Worm (Caenorhabditis elegans) whole organism, L2 larva: ENCODE measurements around the gene wdr-37.

ENCODE experiments used
- C34F6.9 ChIP-seq: fragments of 150-350 bp; optimal IDR thresholded peaks from 2 replicates; lab custom pipeline; 2014; ENCODE audit warnings: missing biosample characterization, missing genetic modification characterization
- F13H6.1 ChIP-seq: sonication (generic microtip); optimal IDR thresholded peaks from 2 replicates; lab custom pipeline; 2016; ENCODE audit warnings: missing genetic modification characterization, missing compliant biosample characterization
- R02D3.7 ChIP-seq: fragments of 150-350 bp; optimal IDR thresholded peaks from 2 replicates; lab custom pipeline; 2014; ENCODE audit warnings: missing biosample characterization, missing genetic modification characterization
- Y55F3AM.14 ChIP-seq: fragments of 200-800 bp; sonication (Bioruptor generic); optimal IDR thresholded peaks from 2 replicates; lab custom pipeline; 2018; ENCODE audit warnings: mild to moderate bottlenecking, missing genetic modification characterization, missing compliant biosample characterization
- ZK546.5 ChIP-seq: sonication (generic microtip); optimal IDR thresholded peaks from 2 replicates; lab custom pipeline; 2017; ENCODE audit warnings: missing biosample characterization, missing genetic modification characterization
- alr-1 ChIP-seq: fragments of 150-350 bp; optimal IDR thresholded peaks from 2 replicates; lab custom pipeline; 2014; ENCODE audit warnings: missing biosample characterization, missing genetic modification characterization
- aly-2 ChIP-seq: fragments of 150-350 bp; optimal IDR thresholded peaks from 2 replicates; lab custom pipeline; 2014; ENCODE audit warnings: missing biosample characterization, missing genetic modification characterization
- ama-1 ChIP-seq: fragments of 150-350 bp; optimal IDR thresholded peaks from 2 replicates; lab custom pipeline; 2018; ENCODE audit warnings: inconsistent platforms
- blmp-1 ChIP-seq: sonication (generic microtip); optimal IDR thresholded peaks from 2 replicates; lab custom pipeline; 2017; ENCODE audit warnings: missing genetic modification characterization, mild to moderate bottlenecking, missing compliant biosample characterization, antibody characterized with exemption, moderate library complexity; ENCODE audit not compliant: insufficient read depth
- ceh-16 ChIP-seq: fragments of 150-350 bp; optimal IDR thresholded peaks from 2 replicates; lab custom pipeline; 2014; ENCODE audit warnings: missing biosample characterization, missing genetic modification characterization
- ceh-82 ChIP-seq: fragments of 150-350 bp; optimal IDR thresholded peaks from 2 replicates; lab custom pipeline; 2014; ENCODE audit warnings: missing biosample characterization, missing genetic modification characterization
- crh-2 ChIP-seq: sonication (generic microtip); optimal IDR thresholded peaks from 2 replicates; lab custom pipeline; 2017; ENCODE audit warnings: missing biosample characterization, missing genetic modification characterization
- dmd-4 ChIP-seq: sonication (generic microtip); optimal IDR thresholded peaks from 2 replicates; lab custom pipeline; 2017; ENCODE audit warnings: missing biosample characterization, missing genetic modification characterization
- egl-27 ChIP-seq: sonication (generic microtip); optimal IDR thresholded peaks from 3 replicates; lab custom pipeline; 2017; ENCODE audit warnings: missing biosample characterization, missing genetic modification reagents, missing genetic modification characterization
- elt-1 ChIP-seq: fragments of 150-350 bp; optimal IDR thresholded peaks from 2 replicates; lab custom pipeline; 2014; ENCODE audit warnings: missing biosample characterization, missing genetic modification characterization
- elt-3 ChIP-seq: sonication (generic microtip); optimal IDR thresholded peaks from 2 replicates; lab custom pipeline; 2017; ENCODE audit warnings: missing biosample characterization, missing genetic modification characterization
- fos-1 ChIP-seq: fragments of 150-350 bp; optimal IDR thresholded peaks from 2 replicates; lab custom pipeline; 2014; ENCODE audit warnings: missing biosample characterization, missing genetic modification characterization
- gmeb-1 ChIP-seq: fragments of 150-350 bp; optimal IDR thresholded peaks from 2 replicates; lab custom pipeline; 2014; ENCODE audit warnings: missing biosample characterization, missing genetic modification characterization
- lin-11 ChIP-seq: fragments of 150-350 bp; sonication (generic microtip); optimal IDR thresholded peaks from 2 replicates; lab custom pipeline; 2014; ENCODE audit warnings: missing biosample characterization, missing genetic modification characterization, inconsistent platforms, mixed read lengths
- lin-13 ChIP-seq: fragments of 150-350 bp; optimal IDR thresholded peaks from 2 replicates; lab custom pipeline; 2014; ENCODE audit warnings: missing biosample characterization, missing genetic modification reagents, missing genetic modification characterization
- lin-39 ChIP-seq: fragments of 150-350 bp; optimal IDR thresholded peaks from 2 replicates; lab custom pipeline; 2014; ENCODE audit warnings: missing biosample characterization, missing genetic modification reagents, missing genetic modification characterization
- lsy-2 ChIP-seq, 2 experiments: fragments of 150-350 bp in 1 of 2; sonication (generic microtip) in 1 of 2; optimal IDR thresholded peaks; 2 replicates each; lab custom pipeline; 2014 to 2017; ENCODE audit warnings: missing biosample characterization in 2 of 2, missing genetic modification characterization in 2 of 2
- mab-5 ChIP-seq: fragments of 150-350 bp; optimal IDR thresholded peaks from 2 replicates; lab custom pipeline; 2014; ENCODE audit warnings: missing biosample characterization, missing genetic modification characterization
- mbf-1 ChIP-seq: sonication (generic microtip); optimal IDR thresholded peaks from 2 replicates; lab custom pipeline; 2017; ENCODE audit warnings: missing biosample characterization, missing genetic modification characterization
- mdl-1 ChIP-seq, 2 experiments: fragments of 150-350 bp in 1 of 2; sonication (generic microtip) in 1 of 2; optimal IDR thresholded peaks; 2 replicates each; lab custom pipeline; 2017; ENCODE audit warnings: missing biosample characterization in 2 of 2, missing genetic modification characterization in 2 of 2
- nhr-10 ChIP-seq: sonication (generic microtip); optimal IDR thresholded peaks from 2 replicates; lab custom pipeline; 2017; ENCODE audit warnings: missing biosample characterization, missing genetic modification characterization
- nhr-11 ChIP-seq: fragments of 150-350 bp; optimal IDR thresholded peaks from 2 replicates; lab custom pipeline; 2014; ENCODE audit warnings: missing biosample characterization, missing genetic modification characterization
- nhr-12 ChIP-seq: fragments of 150-350 bp; optimal IDR thresholded peaks from 2 replicates; lab custom pipeline; 2014; ENCODE audit warnings: missing biosample characterization, missing genetic modification characterization
- nhr-129 ChIP-seq: fragments of 150-350 bp; optimal IDR thresholded peaks from 2 replicates; lab custom pipeline; 2014; ENCODE audit warnings: missing biosample characterization, missing genetic modification characterization
- nhr-21 ChIP-seq: fragments of 150-350 bp; optimal IDR thresholded peaks from 2 replicates; lab custom pipeline; 2014; ENCODE audit warnings: missing biosample characterization, missing genetic modification characterization
- nhr-23 ChIP-seq: fragments of 150-350 bp; optimal IDR thresholded peaks from 2 replicates; lab custom pipeline; 2014; ENCODE audit warnings: missing biosample characterization, missing genetic modification reagents, missing genetic modification characterization
- nhr-237 ChIP-seq: fragments of 150-350 bp; optimal IDR thresholded peaks from 2 replicates; lab custom pipeline; 2014; ENCODE audit warnings: missing biosample characterization, missing genetic modification characterization
- nhr-25 ChIP-seq: fragments of 150-350 bp; sonication (generic microtip); optimal IDR thresholded peaks from 3 replicates; lab custom pipeline; 2014; ENCODE audit warnings: missing biosample characterization, missing genetic modification characterization
- nhr-6 ChIP-seq: fragments of 150-350 bp; optimal IDR thresholded peaks from 2 replicates; lab custom pipeline; 2014; ENCODE audit warnings: missing biosample characterization, missing genetic modification characterization
- nhr-77 ChIP-seq: fragments of 150-350 bp; optimal IDR thresholded peaks from 2 replicates; lab custom pipeline; 2014; ENCODE audit warnings: missing biosample characterization, missing genetic modification characterization
- peb-1 ChIP-seq: fragments of 150-350 bp; optimal IDR thresholded peaks from 2 replicates; lab custom pipeline; 2014; ENCODE audit warnings: missing biosample characterization, missing genetic modification characterization
- sem-4 ChIP-seq: fragments of 150-350 bp; optimal IDR thresholded peaks from 2 replicates; lab custom pipeline; 2014; ENCODE audit warnings: missing biosample characterization, missing genetic modification reagents, missing genetic modification characterization
- skn-1 ChIP-seq: sonication (generic microtip); optimal IDR thresholded peaks from 2 replicates; lab custom pipeline; 2017; ENCODE audit warnings: missing biosample characterization, missing genetic modification characterization
- sma-3 ChIP-seq: sonication (generic microtip); optimal IDR thresholded peaks from 2 replicates; lab custom pipeline; 2016; ENCODE audit warnings: missing genetic modification reagents, missing genetic modification characterization, missing compliant biosample characterization
- sma-9 ChIP-seq, 2 experiments: fragments of 150-350 bp in 1 of 2; sonication (generic microtip) in 1 of 2; optimal IDR thresholded peaks; 2 replicates each; lab custom pipeline; 2014 to 2016; ENCODE audit warnings: missing genetic modification characterization in 2 of 2, mild to moderate bottlenecking in 1 of 2, missing biosample characterization in 1 of 2, missing compliant biosample characterization in 1 of 2, missing genetic modification reagents in 1 of 2, moderate library complexity in 1 of 2
- snpc-4 ChIP-seq: fragments of 150-350 bp; optimal IDR thresholded peaks from 2 replicates; lab custom pipeline; 2014; ENCODE audit warnings: missing biosample characterization, missing genetic modification characterization
- unc-39 ChIP-seq: fragments of 150-350 bp; optimal IDR thresholded peaks from 2 replicates; lab custom pipeline; 2014; ENCODE audit warnings: missing biosample characterization, missing genetic modification characterization
- unc-55 ChIP-seq: fragments of 150-350 bp; sonication (generic microtip); optimal IDR thresholded peaks from 3 replicates; lab custom pipeline; 2014; ENCODE audit warnings: missing biosample characterization, missing genetic modification reagents, missing genetic modification characterization
- zag-1 ChIP-seq: fragments of 150-350 bp; optimal IDR thresholded peaks from 2 replicates; lab custom pipeline; 2014; ENCODE audit warnings: missing biosample characterization, missing genetic modification characterization
- ztf-1 ChIP-seq: fragments of 200-800 bp; sonication (Bioruptor generic); conservative IDR thresholded peaks from 2 replicates; pipeline ENCODE4 v1.3.6; 2022; ENCODE audit warnings: missing genetic modification characterization, missing compliant biosample characterization
- ztf-11 ChIP-seq: sonication (generic microtip); optimal IDR thresholded peaks from 2 replicates; lab custom pipeline; 2017; ENCODE audit warnings: missing biosample characterization, missing genetic modification characterization
- ztf-4 ChIP-seq: fragments of 150-350 bp; optimal IDR thresholded peaks from 2 replicates; lab custom pipeline; 2014; ENCODE audit warnings: missing biosample characterization, missing genetic modification characterization

wdr-37 gene

ce11 chrIII:5553098-5553497 lies 46.8 kb downstream of the wdr-37 start:
- TF ChIP-seq sma-3 (GFP tag; lab: Kevin White, UChicago) (no peak), ama-1 (peak; percentile 46), blmp-1 (tag; lab: Kevin White, UChicago) (no peak), nhr-129 (tag; lab: Kevin White, UChicago) (no peak), ztf-11 (tag; lab: Kevin White, UChicago) (no peak), F13H6.1 (tag; lab: Kevin White, UChicago) (no peak), lin-13 (GFP tag; lab: Kevin White, UChicago) (no peak), R02D3.7 (tag; lab: Kevin White, UChicago) (no peak), ceh-16 (tag; lab: Kevin White, UChicago) (no peak), ztf-1 (GFP tag; lab: Robert Waterston, UW) (no peak), nhr-23 (tag; lab: Kevin White, UChicago) (no peak), elt-3 (tag; lab: Kevin White, UChicago) (no peak), nhr-21 (tag; lab: Kevin White, UChicago) (no peak), C34F6.9 (peak; percentile 16), fos-1 (tag; lab: Kevin White, UChicago) (no peak), unc-39 (tag; lab: Kevin White, UChicago) (no peak), nhr-237 (tag; lab: Kevin White, UChicago) (no peak), dmd-4 (tag; lab: Kevin White, UChicago) (no peak), nhr-11 (no peak), crh-2 (tag; lab: Kevin White, UChicago) (peak; percentile 36), nhr-25 (tag; lab: Kevin White, UChicago) (peak; percentile 62), zag-1 (no peak), ceh-82 (no peak)
- TF ChIP-seq, all 48 proteins: peak for 4

DNA sequence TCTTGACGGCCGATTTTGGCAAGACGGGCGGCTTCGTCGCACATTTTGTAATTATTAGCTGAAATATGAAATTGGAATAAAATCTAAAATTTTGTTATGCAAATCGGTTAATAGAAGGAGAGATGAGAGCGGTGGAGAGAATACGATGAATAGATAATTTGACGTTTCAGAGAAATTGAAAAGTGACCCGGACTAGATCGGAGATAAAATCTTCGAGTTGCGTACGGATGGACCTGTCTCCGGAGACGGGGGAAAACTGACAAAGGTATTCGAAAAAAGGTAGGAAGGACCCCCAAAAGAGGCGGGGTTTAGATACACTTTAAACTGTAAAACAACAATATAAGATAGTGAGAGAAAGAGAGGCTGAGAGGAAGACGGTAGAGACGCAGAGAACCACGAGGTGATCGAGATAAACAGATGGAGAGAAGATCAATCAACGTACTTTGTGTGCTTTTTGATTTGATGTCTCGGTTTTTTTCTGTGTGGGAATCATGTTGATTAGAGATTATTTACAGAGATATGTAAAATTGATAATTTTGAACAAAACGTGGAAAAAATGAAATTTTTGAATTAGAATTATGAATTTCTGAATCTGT lies 47.7 kb downstream of the wdr-37 start, which contains the start of gene F09F7.6:
TSS of gene F09F7.6 (minus strand) at position 64 of the 596 bp plus-strand sequence.
- no peak for TF ChIP-seq lin-11
- TF ChIP-seq ztf-11 (tag; lab: Kevin White, UChicago), result no peak
- TF ChIP-seq skn-1 (tag; lab: Kevin White, UChicago), result no peak
- TF ChIP-seq elt-3 (tag; lab: Kevin White, UChicago), result no peak
- no peak for TF ChIP-seq mab-5 (tag; lab: Kevin White, UChicago)
- TF ChIP-seq ztf-1 (GFP tag; lab: Robert Waterston, UW), result no peak
- TF ChIP-seq nhr-129 (tag; lab: Kevin White, UChicago), result peak; percentile 91
- peak; percentile 40 for TF ChIP-seq elt-1 (tag; lab: Kevin White, UChicago)
- TF ChIP-seq peb-1 (tag; lab: Kevin White, UChicago), result no peak
- TF ChIP-seq Y55F3AM.14, result no peak
- peak; percentile 51 for TF ChIP-seq fos-1 (tag; lab: Kevin White, UChicago)
- no peak for TF ChIP-seq R02D3.7 (tag; lab: Kevin White, UChicago)
- no peak for TF ChIP-seq dmd-4 (tag; lab: Kevin White, UChicago)
- TF ChIP-seq blmp-1 (tag; lab: Kevin White, UChicago), result peak; percentile 48
- TF ChIP-seq mdl-1 (tag; optimal IDR thresholded peaks at IDR 0.05; lab: Kevin White, UChicago), result peak; percentile 65 to 68
- no peak for TF ChIP-seq ceh-16 (tag; lab: Kevin White, UChicago)
- TF ChIP-seq ZK546.5 (tag; lab: Kevin White, UChicago), result no peak
- peak; percentile 65 for TF ChIP-seq C34F6.9
- TF ChIP-seq F13H6.1 (tag; lab: Kevin White, UChicago), result peak; percentile 75
- no peak for TF ChIP-seq nhr-77
- no peak for TF ChIP-seq mbf-1 (tag; lab: Kevin White, UChicago)
- peak; percentile 95 for TF ChIP-seq sma-9 (GFP tag; optimal IDR thresholded peaks at IDR 0.05; lab: Kevin White, UChicago)
- peak; percentile 36 for TF ChIP-seq sma-9 (tag; optimal IDR thresholded peaks at IDR 0.05; lab: Kevin White, UChicago)
- no peak for TF ChIP-seq sem-4 (tag; lab: Kevin White, UChicago)
- no peak for TF ChIP-seq zag-1
- TF ChIP-seq nhr-21 (tag; lab: Kevin White, UChicago), result peak; percentile 74
- peak in 1 of 2 experiments; percentile 74 for TF ChIP-seq lsy-2 (tag; optimal IDR thresholded peaks at IDR 0.05; lab: Kevin White, UChicago)
- TF ChIP-seq aly-2 (tag; lab: Kevin White, UChicago), result no peak
- no peak for TF ChIP-seq nhr-10
- no peak for TF ChIP-seq lin-39 (tag; lab: Kevin White, UChicago)
- TF ChIP-seq nhr-23 (tag; lab: Kevin White, UChicago), result no peak
- no peak for TF ChIP-seq snpc-4 (tag; lab: Kevin White, UChicago)
- peak; percentile 15 for TF ChIP-seq ama-1
- peak; percentile 60 for TF ChIP-seq gmeb-1 (tag; lab: Kevin White, UChicago)
- no peak for TF ChIP-seq nhr-237 (tag; lab: Kevin White, UChicago)
- TF ChIP-seq egl-27 (tag; lab: Kevin White, UChicago), result no peak
- TF ChIP-seq ztf-4 (tag; lab: Kevin White, UChicago), result peak; percentile 46
- no peak for TF ChIP-seq alr-1 (tag; lab: Kevin White, UChicago)
- peak; percentile 82 for TF ChIP-seq sma-3 (GFP tag; lab: Kevin White, UChicago)
- no peak for TF ChIP-seq unc-55 (GFP tag; lab: Kevin White, UChicago)
- no peak for TF ChIP-seq nhr-11
- no peak for TF ChIP-seq nhr-6 (tag; lab: Kevin White, UChicago)
- TF ChIP-seq unc-39 (tag; lab: Kevin White, UChicago), result no peak
- TF ChIP-seq crh-2 (tag; lab: Kevin White, UChicago), result peak; percentile 78
- TF ChIP-seq nhr-25 (tag; lab: Kevin White, UChicago), result peak; percentile 79
- TF ChIP-seq nhr-12 (tag; lab: Kevin White, UChicago), result no peak
- no peak for TF ChIP-seq ceh-82
